Worm (Caenorhabditis elegans) whole organism, L4 larva: Measurements from ENCODE around the gene srd-66.

ENCODE experiments used
- ZK546.5 ChIP-seq, 2 experiments: sonication (generic microtip); optimal IDR thresholded peaks; 2 replicates each; lab custom pipeline; 2017; ENCODE audit warnings: missing biosample characterization in 2 of 2, missing genetic modification characterization in 2 of 2
- fkh-10 ChIP-seq: fragments of 150-350 bp; optimal IDR thresholded peaks from 2 replicates; lab custom pipeline; 2014; ENCODE audit warnings: missing biosample characterization, missing genetic modification reagents, missing genetic modification characterization
- set-16 ChIP-seq: fragments of 200-800 bp; sonication (Bioruptor generic); IDR thresholded peaks from 2 replicates; pipeline ENCODE4 v1.3.6; 2022; ENCODE audit warnings: missing genetic modification reagents, missing genetic modification characterization, missing compliant biosample characterization

- TF ChIP-seq ZK546.5 (tag; optimal IDR thresholded peaks at IDR 0.05; lab: Kevin White, UChicago) (no peak), fkh-10 (GFP tag; lab: Kevin White, UChicago) (no peak), set-16 (GFP tag; lab: Robert Waterston, UW) (no peak)
These were observed 23.3 kb upstream of the srd-66 start, which contains the start of gene Y39A3B.1 for ce11 chrIII:2005729-2006128.
